Worm (Caenorhabditis elegans) whole organism, L3 larva: Measurements from ENCODE around the gene acsd-1.

Experiments
- aly-2 ChIP-seq: fragments of 150-350 bp; optimal IDR thresholded peaks from 2 replicates; lab custom pipeline; 2014; ENCODE audit warnings: missing biosample characterization, missing genetic modification characterization
- ama-1 ChIP-seq: fragments of 150-350 bp; optimal IDR thresholded peaks from 2 replicates; lab custom pipeline; 2018
- ceh-16 ChIP-seq: sonication (generic microtip); optimal IDR thresholded peaks from 2 replicates; lab custom pipeline; 2017; ENCODE audit warnings: missing biosample characterization, missing genetic modification characterization
- ceh-28 ChIP-seq: fragments of 150-350 bp; optimal IDR thresholded peaks from 2 replicates; lab custom pipeline; 2014; ENCODE audit warnings: missing biosample characterization, missing genetic modification reagents, missing genetic modification characterization
- ceh-82 ChIP-seq: fragments of 150-350 bp; optimal IDR thresholded peaks from 2 replicates; lab custom pipeline; 2014; ENCODE audit warnings: missing biosample characterization, missing genetic modification characterization
- ceh-9 ChIP-seq: sonication (generic microtip); optimal IDR thresholded peaks from 2 replicates; lab custom pipeline; 2018; ENCODE audit warnings: missing biosample characterization, missing genetic modification characterization
- daf-12 ChIP-seq: fragments of 150-350 bp; optimal IDR thresholded peaks from 2 replicates; lab custom pipeline; 2014; ENCODE audit warnings: missing biosample characterization, missing genetic modification reagents, missing genetic modification characterization
- egl-27 ChIP-seq: sonication (generic microtip); optimal IDR thresholded peaks from 4 replicates; lab custom pipeline; 2017; ENCODE audit warnings: missing biosample characterization, missing genetic modification reagents, missing genetic modification characterization
- egl-5 ChIP-seq: fragments of 150-350 bp; optimal IDR thresholded peaks from 2 replicates; lab custom pipeline; 2017; ENCODE audit warnings: missing biosample characterization, missing genetic modification reagents, missing genetic modification characterization, inconsistent platforms
- elt-1 ChIP-seq: fragments of 150-350 bp; optimal IDR thresholded peaks from 2 replicates; lab custom pipeline; 2014; ENCODE audit warnings: missing biosample characterization, missing genetic modification characterization
- elt-2 ChIP-seq: sonication (generic microtip); optimal IDR thresholded peaks from 2 replicates; lab custom pipeline; 2016; ENCODE audit warnings: missing genetic modification reagents, mild to moderate bottlenecking, missing genetic modification characterization, missing compliant biosample characterization
- elt-3 ChIP-seq, 3 experiments: fragments of 150-350 bp in 1 of 3; sonication (generic microtip) in 2 of 3; optimal IDR thresholded peaks; 2 replicates in 2 of 3; 4 replicates in 1 of 3; lab custom pipeline; 2014 to 2017; ENCODE audit warnings: missing biosample characterization in 3 of 3, missing genetic modification characterization in 3 of 3
- eor-1 ChIP-seq, 2 experiments: fragments of 150-350 bp; optimal IDR thresholded peaks; 2 replicates each; lab custom pipeline; 2014 to 2018; ENCODE audit warnings: missing biosample characterization in 2 of 2, missing genetic modification characterization in 2 of 2
- fkh-10 ChIP-seq: sonication (generic microtip); optimal IDR thresholded peaks from 2 replicates; lab custom pipeline; 2017; ENCODE audit warnings: missing biosample characterization, missing genetic modification reagents, missing genetic modification characterization
- fkh-2 ChIP-seq: fragments of 150-350 bp; optimal IDR thresholded peaks from 2 replicates; lab custom pipeline; 2014; ENCODE audit warnings: missing biosample characterization, missing genetic modification reagents, missing genetic modification characterization
- fos-1 ChIP-seq: fragments of 150-350 bp; optimal IDR thresholded peaks from 2 replicates; lab custom pipeline; 2014; ENCODE audit warnings: missing biosample characterization, missing genetic modification characterization
- hmg-11 ChIP-seq: sonication (generic microtip); optimal IDR thresholded peaks from 2 replicates; lab custom pipeline; 2016; ENCODE audit warnings: missing genetic modification characterization, missing compliant biosample characterization
- jun-1 ChIP-seq: fragments of 150-350 bp; optimal IDR thresholded peaks from 2 replicates; lab custom pipeline; 2014; ENCODE audit warnings: missing biosample characterization, missing genetic modification reagents, missing genetic modification characterization
- lin-15B ChIP-seq: fragments of 150-350 bp; optimal IDR thresholded peaks from 2 replicates; lab custom pipeline; 2014; ENCODE audit warnings: missing biosample characterization, missing genetic modification characterization
- lin-39 ChIP-seq: fragments of 150-350 bp; optimal IDR thresholded peaks from 2 replicates; lab custom pipeline; 2018; ENCODE audit warnings: missing biosample characterization, missing genetic modification reagents, missing genetic modification characterization
- lsy-12 ChIP-seq: sonication (generic microtip); optimal IDR thresholded peaks from 2 replicates; lab custom pipeline; 2016; ENCODE audit warnings: mild to moderate bottlenecking, missing genetic modification characterization, missing compliant biosample characterization
- mml-1 ChIP-seq: fragments of 150-350 bp; sonication (generic microtip); optimal IDR thresholded peaks from 3 replicates; lab custom pipeline; 2014; ENCODE audit warnings: missing biosample characterization, missing genetic modification characterization
- nfya-1 ChIP-seq: sonication (generic microtip); optimal IDR thresholded peaks from 2 replicates; lab custom pipeline; 2017; ENCODE audit warnings: missing genetic modification characterization, mild to moderate bottlenecking, missing compliant biosample characterization, antibody characterized with exemption, moderate library complexity; ENCODE audit not compliant: insufficient read depth
- nhr-11 ChIP-seq: fragments of 150-350 bp; optimal IDR thresholded peaks from 2 replicates; lab custom pipeline; 2014; ENCODE audit warnings: missing biosample characterization, missing genetic modification characterization
- nhr-12 ChIP-seq: fragments of 150-350 bp; optimal IDR thresholded peaks from 2 replicates; lab custom pipeline; 2014; ENCODE audit warnings: missing biosample characterization, missing genetic modification characterization
- nhr-23 ChIP-seq: fragments of 150-350 bp; optimal IDR thresholded peaks from 2 replicates; lab custom pipeline; 2014; ENCODE audit warnings: missing biosample characterization, missing genetic modification reagents, missing genetic modification characterization
- nhr-237 ChIP-seq: fragments of 150-350 bp; optimal IDR thresholded peaks from 2 replicates; lab custom pipeline; 2014; ENCODE audit warnings: missing biosample characterization, missing genetic modification characterization
- nhr-25 ChIP-seq: sonication (generic microtip); optimal IDR thresholded peaks from 2 replicates; lab custom pipeline; 2017; ENCODE audit warnings: missing biosample characterization, missing genetic modification characterization
- nhr-28 ChIP-seq: fragments of 150-350 bp; optimal IDR thresholded peaks from 2 replicates; lab custom pipeline; 2014; ENCODE audit warnings: missing biosample characterization, missing genetic modification characterization
- nhr-67 ChIP-seq: fragments of 150-350 bp; optimal IDR thresholded peaks from 2 replicates; lab custom pipeline; 2014; ENCODE audit warnings: missing biosample characterization, missing genetic modification characterization
- nhr-76 ChIP-seq: fragments of 150-350 bp; sonication (generic microtip); optimal IDR thresholded peaks from 5 replicates; lab custom pipeline; 2014; ENCODE audit warnings: missing biosample characterization, missing genetic modification characterization
- nhr-77 ChIP-seq: fragments of 150-350 bp; optimal IDR thresholded peaks from 2 replicates; lab custom pipeline; 2014; ENCODE audit warnings: missing biosample characterization, missing genetic modification characterization
- pha-4 ChIP-seq: fragments of 150-350 bp; optimal IDR thresholded peaks from 2 replicates; lab custom pipeline; 2014; ENCODE audit warnings: missing biosample characterization, missing genetic modification reagents, missing genetic modification characterization
- pqm-1 ChIP-seq: fragments of 150-350 bp; optimal IDR thresholded peaks from 2 replicates; lab custom pipeline; 2017; ENCODE audit warnings: missing biosample characterization, missing genetic modification characterization, inconsistent platforms
- sea-2 ChIP-seq: fragments of 150-350 bp; sonication (generic microtip); optimal IDR thresholded peaks from 4 replicates; lab custom pipeline; 2014; ENCODE audit warnings: missing biosample characterization, missing genetic modification reagents, missing genetic modification characterization
- skn-1 ChIP-seq: fragments of 150-350 bp; optimal IDR thresholded peaks from 2 replicates; lab custom pipeline; 2014; ENCODE audit warnings: missing biosample characterization, missing genetic modification characterization
- snpc-4 ChIP-seq: fragments of 150-350 bp; optimal IDR thresholded peaks from 2 replicates; lab custom pipeline; 2014; ENCODE audit warnings: missing biosample characterization, missing genetic modification characterization
- tbx-2 ChIP-seq: sonication (generic microtip); optimal IDR thresholded peaks from 2 replicates; lab custom pipeline; 2016; ENCODE audit warnings: mild to moderate bottlenecking, missing genetic modification characterization, missing compliant biosample characterization
- unc-62 ChIP-seq: fragments of 150-350 bp; sonication (generic microtip); optimal IDR thresholded peaks from 4 replicates; lab custom pipeline; 2014; ENCODE audit warnings: missing biosample characterization, missing genetic modification reagents, missing genetic modification characterization
- zag-1 ChIP-seq: fragments of 150-350 bp; optimal IDR thresholded peaks from 2 replicates; lab custom pipeline; 2014; ENCODE audit warnings: missing biosample characterization, missing genetic modification characterization
- ztf-11 ChIP-seq: fragments of 150-350 bp; optimal IDR thresholded peaks from 2 replicates; lab custom pipeline; 2014; ENCODE audit warnings: missing biosample characterization, missing genetic modification characterization
- ztf-4 ChIP-seq: fragments of 150-350 bp; optimal IDR thresholded peaks from 2 replicates; lab custom pipeline; 2014; ENCODE audit warnings: missing biosample characterization, missing genetic modification characterization

The acsd-1 gene

DNA sequence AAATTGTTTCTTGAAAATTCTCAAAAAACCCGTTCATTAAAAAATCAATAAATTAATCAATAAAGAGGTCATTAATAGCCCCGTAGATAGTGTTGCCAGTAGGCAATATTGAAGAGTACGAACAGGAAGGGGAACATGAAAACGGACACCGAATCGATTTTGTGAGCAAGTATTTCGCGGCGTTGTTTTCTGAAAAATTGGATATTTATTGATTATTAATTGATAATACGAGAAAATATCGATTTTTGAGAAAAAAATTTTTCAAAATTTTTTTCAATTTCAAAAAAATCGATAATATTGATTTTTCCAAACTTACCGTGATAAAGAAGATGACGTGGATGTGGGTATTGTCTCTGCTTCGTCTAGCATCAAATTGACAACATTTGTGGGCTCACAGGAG is 9.2 kb downstream of the acsd-1 start:
- TF ChIP-seq ceh-28 (peak; percentile 70), elt-1 (no peak)
- TF ChIP-seq, all 47 proteins: peak for 1

DNA sequence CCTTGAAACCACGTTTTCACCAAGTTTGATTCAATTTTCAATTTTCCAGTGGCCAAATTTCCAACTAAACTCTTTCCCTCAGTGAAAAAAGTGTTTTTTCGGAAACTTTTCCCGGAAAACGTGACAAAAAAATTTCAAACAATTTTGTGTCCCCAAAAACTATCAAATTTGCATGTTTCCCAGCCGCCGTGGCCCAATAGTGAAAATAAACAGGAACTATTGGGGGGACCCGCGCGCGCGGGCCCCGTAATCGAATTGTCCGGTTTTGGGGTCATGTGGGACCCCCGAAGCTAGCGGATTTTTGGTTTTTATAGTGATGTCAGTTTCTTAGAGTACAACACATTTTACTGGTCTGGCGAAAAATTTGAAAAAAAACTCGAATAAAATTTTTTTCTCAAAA is 15.3 kb downstream of the acsd-1 start:
- TF ChIP-seq nhr-28 (tag; lab: Kevin White, UChicago) (no peak), zag-1 (tag; lab: Kevin White, UChicago) (no peak), tbx-2 (tag; lab: Kevin White, UChicago) (no peak), fos-1 (tag; lab: Kevin White, UChicago) (no peak), pha-4 (no peak), nhr-77 (tag; lab: Kevin White, UChicago) (no peak), nhr-11 (no peak)

DNA sequence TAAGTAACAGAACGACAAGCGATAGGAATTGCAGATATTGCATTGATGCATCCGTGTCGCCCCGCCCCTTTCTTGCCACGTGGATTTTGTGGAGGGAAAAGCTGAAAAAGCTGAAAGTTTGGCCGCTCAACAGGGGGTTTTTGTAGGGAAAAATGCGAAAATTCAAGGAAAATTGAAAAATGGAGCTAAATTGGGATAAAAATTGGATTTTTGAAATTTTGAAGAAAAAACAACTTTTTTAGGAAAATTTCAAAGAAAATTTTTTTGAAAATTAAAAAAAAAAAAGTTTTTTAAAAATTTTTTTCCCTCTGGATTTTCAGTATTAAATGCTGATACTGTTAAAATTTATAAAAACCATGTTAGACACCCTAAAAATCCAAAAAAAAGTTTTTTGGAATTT is 19.7 kb downstream of the acsd-1 start, which contains the start of gene lgc-46:
Gene lgc-46 (minus strand): TSS at position 101 of the 400 bp plus-strand sequence.
- TF ChIP-seq mml-1 (tag; lab: Kevin White, UChicago) (no peak), nhr-12 (tag; lab: Kevin White, UChicago) (no peak), snpc-4 (tag; lab: Kevin White, UChicago) (no peak), nhr-76 (tag; lab: Kevin White, UChicago) (no peak), nfya-1 (tag; lab: Kevin White, UChicago) (no peak), tbx-2 (tag; lab: Kevin White, UChicago) (no peak), nhr-67 (no peak)

DNA sequence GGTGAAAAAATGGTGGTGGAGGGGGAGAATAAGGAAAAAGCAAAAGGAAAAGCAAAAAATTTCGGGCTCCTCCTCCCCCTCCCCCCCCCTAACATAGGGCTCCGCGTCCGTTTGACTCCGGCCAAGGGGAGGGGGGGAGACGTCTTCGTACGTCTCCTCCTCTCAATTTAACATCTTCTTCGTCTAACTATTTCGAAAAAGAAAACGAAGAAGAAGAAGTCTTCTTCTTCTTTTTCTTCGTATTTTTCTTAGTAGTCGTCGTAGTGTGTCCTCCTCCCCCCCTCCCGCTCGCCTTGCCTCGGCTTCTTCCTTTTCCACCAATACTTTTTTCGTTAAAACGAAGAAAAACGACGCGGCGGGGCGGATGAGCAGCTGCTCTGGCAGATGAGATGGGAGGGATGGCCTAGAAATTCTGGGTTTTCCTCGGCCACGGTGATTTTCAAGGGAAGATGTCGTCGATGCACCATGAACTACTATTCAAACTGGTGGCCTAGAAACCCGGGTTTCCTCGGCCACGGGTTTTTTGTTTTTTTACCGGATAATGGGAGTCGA is 20.6 kb downstream of the acsd-1 start:
- TF ChIP-seq lin-39 (peak; percentile 35), egl-5 (no peak), snpc-4 (tag; lab: Kevin White, UChicago) (no peak), egl-27 (no peak), fos-1 (tag; lab: Kevin White, UChicago) (no peak), nfya-1 (tag; lab: Kevin White, UChicago) (peak; percentile 38), nhr-237 (tag; lab: Kevin White, UChicago) (no peak), fkh-10 (no peak), lsy-12 (tag; lab: Kevin White, UChicago) (no peak), nhr-12 (tag; lab: Kevin White, UChicago) (no peak), hmg-11 (tag; lab: Kevin White, UChicago) (peak; percentile 36), fkh-2 (tag; lab: Kevin White, UChicago) (no peak), pha-4 (no peak), ztf-4 (tag; lab: Kevin White, UChicago) (no peak), elt-1 (no peak)
- TF ChIP-seq, all 47 proteins: peak for 3

DNA sequence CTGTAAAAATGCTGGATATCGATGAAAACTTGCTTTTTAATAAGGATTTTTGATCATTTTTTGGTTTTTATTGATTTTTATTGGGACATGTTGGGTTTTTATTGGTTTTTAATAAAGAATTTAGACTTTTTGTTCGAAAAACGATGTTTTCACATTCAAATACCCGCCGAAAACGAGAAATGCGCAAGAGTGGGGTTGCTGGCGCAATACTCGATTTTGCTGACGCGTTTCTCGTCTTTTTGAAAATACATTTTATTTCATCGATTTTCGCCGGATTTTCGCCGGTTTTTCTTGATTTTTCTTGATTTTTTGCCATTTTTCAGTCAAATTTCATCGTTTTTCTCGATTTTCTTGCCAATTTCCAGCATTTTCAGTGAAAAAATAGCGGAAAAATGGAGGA is 26.5 kb downstream of the acsd-1 start, which contains the start of gene smr-1:
Gene smr-1 (plus strand): TSS at position 375 of the 400 bp plus-strand sequence.
- TF ChIP-seq snpc-4 (tag; lab: Kevin White, UChicago): peak; percentile 60
- no peak for TF ChIP-seq pqm-1 (tag; lab: Kevin White, UChicago)
- TF ChIP-seq nhr-237 (tag; lab: Kevin White, UChicago): no peak
- no peak for TF ChIP-seq unc-62 (GFP tag; lab: Kevin White, UChicago)
- no peak for TF ChIP-seq daf-12 (tag; lab: Kevin White, UChicago)
- no peak for TF ChIP-seq fkh-10
- peak; percentile 49 for TF ChIP-seq elt-2 (tag; lab: Kevin White, UChicago)
- peak; percentile 77 for TF ChIP-seq lsy-12 (tag; lab: Kevin White, UChicago)
- no peak for TF ChIP-seq nhr-76 (tag; lab: Kevin White, UChicago)
- TF ChIP-seq zag-1 (tag; lab: Kevin White, UChicago): no peak
- no peak for TF ChIP-seq mml-1 (tag; lab: Kevin White, UChicago)
- peak; percentile 67 for TF ChIP-seq ceh-82 (tag; lab: Kevin White, UChicago)
- TF ChIP-seq ceh-9: no peak
- peak; percentile 26 for TF ChIP-seq ama-1 (lab: Kevin White, UChicago)
- TF ChIP-seq lin-15B (tag; lab: Kevin White, UChicago): peak; percentile 86
- TF ChIP-seq eor-1 (tag; optimal IDR thresholded peaks at IDR 0.05; lab: Kevin White, UChicago): no peak
- TF ChIP-seq egl-5: peak; percentile 28
- peak; percentile 4 for TF ChIP-seq ceh-16 (tag; lab: Kevin White, UChicago)
- no peak for TF ChIP-seq fos-1 (tag; lab: Kevin White, UChicago)
- TF ChIP-seq aly-2 (tag; lab: Kevin White, UChicago): peak; percentile 57
- no peak for TF ChIP-seq ztf-11
- peak; percentile 63 for TF ChIP-seq nhr-25
- peak; percentile 57 for TF ChIP-seq hmg-11 (tag; lab: Kevin White, UChicago)
- peak; percentile 25 for TF ChIP-seq nhr-11
- peak; percentile 41 for TF ChIP-seq skn-1
- TF ChIP-seq lin-39: peak; percentile 22
- TF ChIP-seq nhr-67: no peak
- peak; percentile 78 for TF ChIP-seq tbx-2 (tag; lab: Kevin White, UChicago)
- no peak for TF ChIP-seq nhr-77 (tag; lab: Kevin White, UChicago)
- TF ChIP-seq nhr-12 (tag; lab: Kevin White, UChicago): no peak
- TF ChIP-seq elt-3 (tag; optimal IDR thresholded peaks at IDR 0.05; lab: Kevin White, UChicago): no peak
- peak; percentile 84 for TF ChIP-seq jun-1
- no peak for TF ChIP-seq ztf-4 (tag; lab: Kevin White, UChicago)
- TF ChIP-seq nhr-23: peak; percentile 75
- no peak for TF ChIP-seq sea-2
- peak; percentile 76 for TF ChIP-seq ceh-28
- TF ChIP-seq nfya-1 (tag; lab: Kevin White, UChicago): peak; percentile 84
